Worm (Caenorhabditis elegans) whole organism, L4/young adult: ENCODE data around the gene zig-2.
"Not testable (repeated sequence)": the region's sequence is repeated elsewhere in the genome, so short reads cannot be mapped to it uniquely, and the experiment has no call there.

Experiments
- W03F9.2 ChIP-seq: fragments of 150-350 bp; optimal IDR thresholded peaks from 2 replicates; lab custom pipeline; 2014; ENCODE audit warnings: missing biosample characterization, missing genetic modification characterization
- dao-5 ChIP-seq: sonication (generic microtip); optimal IDR thresholded peaks from 2 replicates; lab custom pipeline; 2016; ENCODE audit warnings: missing genotype, missing genetic modification characterization, moderate library complexity, missing compliant biosample characterization
- him-1 ChIP-seq: sonication (generic microtip); optimal IDR thresholded peaks from 2 replicates; lab custom pipeline; 2016; ENCODE audit warnings: missing genotype, missing genetic modification reagents, missing genetic modification characterization, missing compliant biosample characterization

Gene zig-2

DNA sequence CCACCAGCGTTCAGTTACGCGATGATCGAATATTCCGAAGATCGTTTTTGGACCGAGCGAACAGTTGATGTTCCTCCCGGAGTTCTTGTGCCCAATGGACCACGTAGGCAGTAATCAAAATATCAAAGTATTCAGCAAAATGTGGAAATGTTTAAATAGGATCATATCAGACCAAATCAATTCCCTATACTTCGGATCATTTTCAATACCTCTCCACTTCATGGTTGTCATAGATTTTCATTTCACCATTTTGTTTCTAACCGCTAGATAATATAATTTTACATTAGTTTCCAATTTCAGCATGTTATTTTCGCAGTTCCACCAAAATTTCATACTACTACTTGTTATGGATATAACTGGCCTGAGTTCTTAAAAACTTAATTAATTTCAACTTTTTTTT, 23.7 kb downstream of the zig-2 start:
- no peak for TF ChIP-seq him-1 (tag; lab: Kevin White, UChicago)
- no peak for TF ChIP-seq W03F9.2 (tag; lab: Kevin White, UChicago)
- no peak for TF ChIP-seq dao-5 (tag; lab: Kevin White, UChicago)

DNA sequence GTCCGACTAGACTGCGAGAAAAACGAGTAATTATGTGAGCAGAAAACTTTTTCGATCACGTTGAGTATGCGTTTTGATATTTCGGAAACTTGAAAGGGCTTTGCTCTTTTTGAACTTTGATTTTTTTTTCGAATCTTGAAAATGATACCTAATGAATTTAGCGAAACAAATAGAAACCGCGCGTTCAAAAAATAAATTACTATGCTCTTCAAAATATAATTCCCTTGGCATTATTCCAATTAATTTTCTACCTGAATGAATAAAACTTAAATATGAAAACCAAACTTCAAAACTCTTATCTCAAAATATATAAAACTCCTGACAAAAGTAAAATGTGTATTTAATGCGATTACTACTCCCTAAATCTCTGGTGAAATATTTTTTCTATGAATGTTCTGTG, 26.0 kb downstream of the zig-2 start, which contains the start of gene xtr-2:
TSS of gene xtr-2 (plus strand) at position 301 of the 400 bp plus-strand sequence.
- TF ChIP-seq him-1 (tag; lab: Kevin White, UChicago) (no peak), dao-5 (tag; lab: Kevin White, UChicago) (no peak), W03F9.2 (tag; lab: Kevin White, UChicago) (no peak)

DNA sequence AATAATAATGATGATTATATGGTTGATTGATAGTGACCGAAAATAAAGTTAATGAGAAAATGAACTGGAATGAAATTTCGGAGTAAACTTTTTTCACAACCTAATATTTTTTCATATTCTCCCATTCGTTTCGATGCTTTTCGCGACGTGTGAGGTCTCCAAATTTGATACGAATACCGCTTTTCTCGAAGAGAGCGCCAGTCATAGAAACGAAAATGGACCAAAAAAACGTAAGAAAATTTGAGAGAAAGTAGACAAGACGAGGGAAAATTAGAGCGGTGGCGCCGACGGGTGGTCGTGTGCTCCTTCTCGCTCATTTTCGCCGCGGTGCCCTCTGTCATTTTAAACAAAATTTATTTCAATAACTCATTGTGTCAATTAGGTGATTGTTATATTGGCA, 26.8 kb downstream of the zig-2 start:
- no peak for TF ChIP-seq him-1 (tag; lab: Kevin White, UChicago)
- TF ChIP-seq dao-5 (tag; lab: Kevin White, UChicago) = no peak
- TF ChIP-seq W03F9.2 (tag; lab: Kevin White, UChicago) = no peak

DNA sequence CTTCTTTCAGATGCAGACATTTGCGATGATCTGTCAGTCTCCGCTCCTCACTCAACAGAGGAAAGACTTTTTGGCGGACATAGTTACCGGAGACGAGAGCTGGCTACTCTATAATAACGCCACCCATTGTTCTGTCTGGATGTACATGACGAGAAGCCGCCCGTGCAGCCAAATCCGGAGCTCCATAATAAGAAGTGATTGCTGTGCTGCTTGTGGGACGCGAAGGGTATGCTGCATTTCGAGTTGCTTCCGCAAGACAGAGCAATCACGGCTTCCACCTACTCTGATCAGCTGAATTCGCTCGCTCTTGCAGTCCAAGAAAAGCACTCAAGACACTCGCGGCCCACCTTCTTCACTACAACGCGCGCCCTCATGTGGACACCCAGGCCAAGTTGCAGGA, 27.5 kb downstream of the zig-2 start:
- TF ChIP-seq W03F9.2 (tag; lab: Kevin White, UChicago) (no peak), dao-5 (tag; lab: Kevin White, UChicago) (no peak), him-1 (tag; lab: Kevin White, UChicago) (no peak)

DNA sequence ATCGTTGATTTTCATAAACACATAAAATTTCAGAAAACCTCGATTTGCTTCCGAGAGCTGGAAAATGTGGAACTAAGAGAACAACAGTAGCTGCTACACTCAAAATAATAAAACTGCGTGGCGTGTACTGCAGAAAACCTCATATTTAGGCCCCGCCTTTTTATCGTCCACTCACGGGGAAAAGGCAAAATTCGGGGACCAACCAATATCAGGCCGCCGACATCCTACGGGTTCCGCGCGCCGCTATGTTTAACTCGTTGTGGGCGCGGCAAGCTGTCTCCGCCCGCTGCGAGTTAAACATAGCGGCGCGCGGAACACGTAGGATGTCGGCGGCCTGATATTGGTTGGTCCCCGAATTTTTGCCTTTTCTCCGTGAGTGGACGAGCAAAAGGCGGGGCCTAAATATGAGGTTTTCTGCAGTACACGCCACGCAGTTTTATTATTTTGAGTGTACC, 33.2 kb downstream of the zig-2 start, which contains the start of gene F17A2.16:
TSS of gene F17A2.16 (plus strand) at position 405 of the 455 bp plus-strand sequence.
- TF ChIP-seq dao-5, W03F9.2, him-1 (tag; lab: Kevin White, UChicago): not testable (repeated sequence)

DNA sequence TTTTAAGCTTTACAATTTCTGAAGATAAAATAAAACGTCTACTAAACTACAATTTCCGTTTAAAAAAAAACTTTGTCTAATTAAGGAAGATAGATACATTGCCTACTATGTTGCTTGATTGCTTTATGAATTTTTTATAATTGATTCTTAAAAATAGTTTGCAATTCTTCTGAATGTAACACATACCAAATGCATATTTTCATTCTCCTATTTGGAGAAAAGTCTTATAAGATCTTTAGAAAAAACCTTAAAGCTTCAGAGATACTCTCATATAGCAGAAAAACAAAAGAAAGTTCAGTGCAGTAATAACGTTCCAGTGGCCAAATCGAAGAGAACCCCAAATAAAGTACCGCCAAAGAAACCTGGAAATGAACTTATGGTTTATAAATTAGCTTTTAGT, 34.7 kb downstream of the zig-2 start, which contains the start of gene phf-32:
TSS of gene phf-32 (plus strand) at position 301 of the 400 bp plus-strand sequence.
- TF ChIP-seq him-1 (tag; lab: Kevin White, UChicago) (no peak), W03F9.2 (tag; lab: Kevin White, UChicago) (no peak), dao-5 (tag; lab: Kevin White, UChicago) (no peak)

DNA sequence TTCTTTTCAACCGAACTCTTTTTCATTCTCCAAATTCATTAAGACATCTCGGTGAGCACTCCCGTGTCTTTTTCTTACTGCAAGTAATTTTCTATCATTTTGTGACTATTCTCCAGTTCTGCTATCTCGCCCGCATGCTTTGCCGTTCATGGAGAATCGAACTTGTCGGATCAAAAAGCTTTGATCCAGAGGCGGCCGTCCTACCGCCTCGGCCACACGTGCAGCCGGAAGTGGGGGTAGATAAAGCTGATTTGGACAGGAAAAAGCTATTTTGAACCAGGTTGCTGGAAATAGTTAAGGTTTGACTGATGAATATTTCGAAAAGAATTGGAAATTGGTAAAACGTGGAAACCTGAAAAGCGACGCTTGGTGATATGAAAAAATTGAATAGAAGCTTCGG, 37.0 kb downstream of the zig-2 start:
- TF ChIP-seq dao-5 (tag; lab: Kevin White, UChicago) = no peak
- no peak for TF ChIP-seq W03F9.2 (tag; lab: Kevin White, UChicago)
- no peak for TF ChIP-seq him-1 (tag; lab: Kevin White, UChicago)

DNA sequence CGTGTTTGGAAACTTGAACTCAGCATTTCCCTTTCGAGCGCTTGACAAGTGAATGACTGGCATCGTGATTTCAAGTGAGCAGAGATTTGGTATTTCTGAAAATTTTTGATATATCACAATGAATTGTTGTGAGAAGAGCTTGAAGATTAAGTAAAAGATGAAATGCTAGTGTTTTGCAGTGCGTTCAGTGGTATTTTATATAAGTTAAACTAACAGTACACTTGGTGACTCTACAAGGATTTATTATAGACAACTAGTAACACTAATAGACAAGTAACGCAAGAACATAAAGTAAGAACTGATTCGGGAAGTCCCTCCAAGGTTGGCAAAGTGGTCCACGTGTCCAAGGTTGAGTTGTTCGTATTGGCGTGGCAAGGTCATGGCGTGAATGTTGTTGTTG, 38.5 kb downstream of the zig-2 start, which contains the start of gene dot-1.3:
TSS of gene dot-1.3 (minus strand) at position 101 of the 400 bp plus-strand sequence.
- TF ChIP-seq dao-5, W03F9.2, him-1 (tag; lab: Kevin White, UChicago): not testable (repeated sequence)

DNA sequence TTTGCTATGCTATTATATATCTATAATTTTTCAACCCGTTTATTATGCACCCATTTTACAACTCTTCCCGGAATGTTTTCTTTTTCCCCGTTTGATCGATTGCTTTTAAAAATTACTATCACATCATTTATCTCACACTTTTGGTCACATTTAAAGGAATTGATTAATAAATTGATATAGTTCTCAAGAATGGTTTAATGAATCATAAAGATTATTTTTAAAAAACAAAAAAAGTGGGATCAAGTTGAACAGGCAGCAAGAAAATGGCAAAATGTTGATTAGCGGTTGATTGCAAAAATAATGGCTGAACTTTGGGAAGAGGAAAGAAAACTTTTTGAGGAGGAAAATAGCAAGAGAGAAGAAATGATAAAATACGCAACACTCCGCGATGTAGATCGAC, 41.4 kb downstream of the zig-2 start, which contains the start of gene W06D11.5:
TSS of gene W06D11.5 (plus strand) at position 301 of the 400 bp plus-strand sequence.
- TF ChIP-seq dao-5 (tag; lab: Kevin White, UChicago) (no peak), W03F9.2 (tag; lab: Kevin White, UChicago) (no peak), him-1 (tag; lab: Kevin White, UChicago) (no peak)

DNA sequence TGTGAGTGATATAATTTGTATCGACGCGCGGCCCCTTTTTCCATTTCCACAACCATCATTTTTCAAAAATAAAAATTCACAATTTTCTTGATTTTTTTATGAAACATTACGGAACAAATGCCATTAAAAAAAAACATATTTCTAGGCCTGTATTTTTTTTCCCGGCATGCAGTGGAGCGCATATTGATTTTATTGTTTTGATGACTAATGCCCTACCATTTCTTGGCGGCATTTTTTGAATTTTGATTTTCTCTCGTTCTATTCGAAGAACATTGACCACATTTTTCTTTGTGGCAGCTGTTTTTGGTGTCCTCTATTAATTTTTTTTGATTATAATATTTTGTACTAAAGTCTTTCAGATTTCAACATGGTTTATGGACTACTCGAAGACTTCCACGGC, 42.9 kb downstream of the zig-2 start, which contains the start of gene W06D11.3:
TSS of gene W06D11.3 (plus strand) at position 360 of the 400 bp plus-strand sequence.
- TF ChIP-seq dao-5 (tag; lab: Kevin White, UChicago) (no peak), W03F9.2 (tag; lab: Kevin White, UChicago) (no peak), him-1 (tag; lab: Kevin White, UChicago) (no peak)

DNA sequence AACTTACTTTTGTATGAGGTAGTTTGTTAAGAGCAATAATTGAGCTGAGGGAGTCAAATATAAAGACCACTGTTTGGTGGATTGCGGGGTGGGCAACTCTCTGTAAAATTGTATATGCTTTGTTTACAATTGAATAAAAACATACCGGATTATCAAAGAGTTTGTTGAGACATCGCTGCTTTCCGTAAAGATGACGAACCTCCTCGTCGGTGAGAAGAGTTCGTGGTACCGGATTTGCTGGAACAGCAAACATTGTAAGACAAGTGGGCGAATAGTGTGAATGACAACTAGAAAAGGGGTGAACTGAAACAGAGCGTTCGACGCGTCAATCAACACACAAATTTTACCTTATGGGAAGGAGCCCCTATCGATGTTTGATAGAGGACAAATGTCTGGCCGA, 44.8 kb downstream of the zig-2 start, which contains the start of gene W06D11.2:
TSS of gene W06D11.2 (minus strand) at position 339 of the 400 bp plus-strand sequence.
- no peak for TF ChIP-seq dao-5 (tag; lab: Kevin White, UChicago)
- TF ChIP-seq him-1 (tag; lab: Kevin White, UChicago) = no peak
- TF ChIP-seq W03F9.2 (tag; lab: Kevin White, UChicago) = no peak

DNA sequence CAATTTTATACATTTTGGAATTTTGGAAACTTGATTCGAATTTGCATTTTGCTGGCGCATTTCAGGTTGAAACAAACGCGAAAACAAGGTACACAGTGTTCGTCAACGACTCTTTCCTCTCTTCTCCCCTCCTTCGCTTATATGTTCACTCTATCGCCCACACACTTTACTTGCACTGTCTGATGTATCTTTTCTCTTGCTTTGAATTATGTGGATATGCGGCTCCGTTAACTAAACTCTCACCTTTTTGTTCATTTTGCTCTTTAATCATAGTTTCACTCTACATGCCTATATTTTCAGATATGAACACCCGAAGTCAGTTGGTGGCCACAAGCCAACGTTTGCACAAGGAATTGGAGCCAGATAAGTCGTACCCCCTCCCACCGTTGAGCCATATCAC, 47.0 kb downstream of the zig-2 start, which contains the start of gene W06D11.1:
TSS of gene W06D11.1 (plus strand) at position 301 of the 400 bp plus-strand sequence.
- TF ChIP-seq W03F9.2 (tag; lab: Kevin White, UChicago) (no peak), him-1 (tag; lab: Kevin White, UChicago) (no peak), dao-5 (tag; lab: Kevin White, UChicago) (no peak)

DNA sequence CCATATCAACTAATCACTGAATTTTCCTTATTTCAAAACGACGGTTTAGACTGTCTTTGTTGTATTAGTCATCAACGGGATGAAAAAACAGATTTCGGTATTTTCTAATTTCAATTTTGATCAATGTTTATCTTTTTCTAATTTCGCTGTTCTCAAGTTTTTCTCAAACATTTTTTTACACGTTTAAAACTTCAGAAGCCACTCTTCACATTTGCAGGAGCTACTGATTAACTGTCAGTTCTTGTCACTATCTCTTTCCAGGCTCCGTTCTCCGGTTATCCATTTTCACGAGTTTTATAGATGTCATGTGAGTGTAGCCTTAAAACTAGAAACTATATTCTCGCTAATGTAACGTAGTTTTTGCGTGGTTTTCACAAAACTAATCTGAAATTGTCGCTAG, 50.7 kb downstream of the zig-2 start, which contains the start of gene C04B4.4:
TSS of gene C04B4.4 (plus strand) at position 301 of the 400 bp plus-strand sequence.
- TF ChIP-seq W03F9.2 (tag; lab: Kevin White, UChicago) = no peak
- no peak for TF ChIP-seq dao-5 (tag; lab: Kevin White, UChicago)
- TF ChIP-seq him-1 (tag; lab: Kevin White, UChicago) = no peak
